Fruit fly (Drosophila melanogaster): ENCODE results near the gene CG9813.

CG9813 gene

DNA sequence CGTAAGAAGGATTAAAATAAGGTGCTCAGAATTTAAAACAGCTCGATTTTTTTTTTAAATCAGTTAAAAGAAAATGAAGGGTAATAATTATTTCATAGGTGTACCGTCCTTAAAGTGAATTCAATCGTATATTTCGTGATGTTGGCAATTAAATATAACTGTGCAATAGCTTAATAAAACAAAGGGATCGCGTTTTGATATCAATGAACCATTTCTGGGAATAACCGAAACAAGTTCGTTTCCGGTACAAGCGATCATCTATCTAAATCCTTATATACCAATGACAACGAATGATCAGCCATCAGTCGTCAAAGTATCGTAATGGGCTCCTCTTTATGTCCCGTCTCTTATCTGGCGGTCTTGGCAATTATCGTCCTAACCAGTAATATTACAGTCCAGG, 10.2 kb downstream of the CG9813 start, which contains the start of gene CheA87a (continued):
- no peak for TF ChIP-seq CG9437 (GFP tag; optimal IDR thresholded peaks at IDR 0.05)
- no peak for TF ChIP-seq Dfd (GFP tag; optimal IDR thresholded peaks at IDR 0.05)

dm6 chr3R:13366561-13367518, 12.7 kb downstream of the CG9813 start, which contains the start of gene Elp6:
TSS of gene Elp6 (minus strand) at chr3R:13366910.
- TF ChIP-seq CG18262 (tag; optimal IDR thresholded peaks at IDR 0.05): peak; percentile 62
- peak; percentile 30 for TF ChIP-seq CG3163 (GFP tag; optimal IDR thresholded peaks at IDR 0.05)
- peak; percentile 55 for TF ChIP-seq cato (GFP tag; optimal IDR thresholded peaks at IDR 0.05; ENCODE audit: borderline replicate concordance)
- peak; percentile 62 for TF ChIP-seq Bteb2 (GFP tag; optimal IDR thresholded peaks at IDR 0.05)
- peak; percentile 70 for TF ChIP-seq CG1233 (GFP tag; optimal IDR thresholded peaks at IDR 0.05)
- no peak for TF ChIP-seq z (GFP tag; IDR thresholded peaks at IDR 0.05)
- no peak for TF ChIP-seq CG7987 (GFP tag; optimal IDR thresholded peaks at IDR 0.05)
- peak; percentile 43 for TF ChIP-seq CG8924 (tag; optimal IDR thresholded peaks at IDR 0.05)
- TF ChIP-seq Eip74EF (GFP tag; optimal IDR thresholded peaks at IDR 0.05): peak in 1 of 2 experiments; percentile 25
- TF ChIP-seq Drgx (GFP tag; IDR thresholded peaks at IDR 0.05): peak; percentile 63
- peak; percentile 77 for TF ChIP-seq Med (GFP tag)
- TF ChIP-seq CG15011 (GFP tag; optimal IDR thresholded peaks at IDR 0.05): peak; percentile 64
- TF ChIP-seq Dek (tag; optimal IDR thresholded peaks at IDR 0.05): peak; percentile 60
- TF ChIP-seq CG11456 (GFP tag; IDR thresholded peaks at IDR 0.05): peak; percentile 77; the same call in 2 of the 3 replicates
- peak; percentile 42 for TF ChIP-seq CG8281 (tag; optimal IDR thresholded peaks at IDR 0.05)
- no peak for TF ChIP-seq Neu2 (GFP tag; optimal IDR thresholded peaks at IDR 0.05; ENCODE audit: borderline replicate concordance)
- peak; percentile 51 for TF ChIP-seq stc (GFP tag; IDR thresholded peaks at IDR 0.05)
- TF ChIP-seq Camta (GFP tag; optimal IDR thresholded peaks at IDR 0.05): peak; percentile 52
- no peak for TF ChIP-seq pros (GFP tag; optimal IDR thresholded peaks at IDR 0.05)
- no peak for TF ChIP-seq CG7357 (GFP tag; IDR thresholded peaks at IDR 0.05)
- TF ChIP-seq gsb-n (tag; optimal IDR thresholded peaks at IDR 0.05): no peak
- TF ChIP-seq CG6813 (GFP tag; optimal IDR thresholded peaks at IDR 0.05): peak; percentile 14
- TF ChIP-seq lbe (GFP tag; optimal IDR thresholded peaks at IDR 0.05): peak; percentile 26
- peak; percentile 37; the same call in 1 of the 3 replicates for TF ChIP-seq CG11695 (GFP tag; IDR thresholded peaks at IDR 0.05)
- TF ChIP-seq fd3F (GFP tag; optimal IDR thresholded peaks at IDR 0.05): peak; percentile 34
- TF ChIP-seq wor (GFP tag; IDR thresholded peaks at IDR 0.05): no peak
- peak; percentile 16 for TF ChIP-seq btn (GFP tag; optimal IDR thresholded peaks at IDR 0.05)
- peak; percentile 37 for TF ChIP-seq Deaf1 (tag; optimal IDR thresholded peaks at IDR 0.05)
- peak; percentile 35 for TF ChIP-seq CG7786 (GFP tag; optimal IDR thresholded peaks at IDR 0.05)
- TF ChIP-seq slou (GFP tag; optimal IDR thresholded peaks at IDR 0.05): peak; percentile 3
- no peak for TF ChIP-seq cas (GFP tag; IDR thresholded peaks at IDR 0.05)
- peak; percentile 25 for TF ChIP-seq Fer2 (tag; optimal IDR thresholded peaks at IDR 0.05)
- TF ChIP-seq CG13287 (GFP tag; IDR thresholded peaks at IDR 0.05; ENCODE audit: partially characterized antibody): no peak; the same call in 1 of the 2 replicates
- peak; percentile 59 for TF ChIP-seq PHDP (tag; optimal IDR thresholded peaks at IDR 0.05)
- TF ChIP-seq Jarid2 (GFP tag; optimal IDR thresholded peaks at IDR 0.05): peak; percentile 25
- peak; percentile 63; the same call in 1 of the 2 replicates for TF ChIP-seq sisA (GFP tag; IDR thresholded peaks at IDR 0.05)
- peak; percentile 46 for TF ChIP-seq Ssrp (tag; optimal IDR thresholded peaks at IDR 0.05)
- TF ChIP-seq Meics (GFP tag; optimal IDR thresholded peaks at IDR 0.05): peak; percentile 87
- TF ChIP-seq gfzf (GFP tag; optimal IDR thresholded peaks at IDR 0.05): peak; percentile 34
- TF ChIP-seq CG16813 (GFP tag; IDR thresholded peaks at IDR 0.05; ENCODE audit: partially characterized antibody): no peak
- peak; percentile 53 for TF ChIP-seq CG6854 (GFP tag; optimal IDR thresholded peaks at IDR 0.05)
- peak; percentile 25 for TF ChIP-seq CG3995 (GFP tag; optimal IDR thresholded peaks at IDR 0.05)
- peak; percentile 57 for TF ChIP-seq CG17359 (tag; optimal IDR thresholded peaks at IDR 0.05)
